In genomic region chrII:14489407-14489806, ce11 we compare ENCODE assay signal across 8 worm cellular contexts.
TF ChIP-seq lines count a peak whose summit lies in the region.

Gene vnut-1, plus strand, starts transcription at chrII:14489802.

TF ChIP-seq in whole organism, L1 larva, 84 proteins besides CTCF, POLR2A, EP300 and RAD21 (continues in another document):
- TF ChIP-seq mep-1 (tag; optimal IDR thresholded peaks at IDR 0.05; lab: Kevin White, UChicago): peak; percentile 54
- TF ChIP-seq nhr-19 (GFP tag; conservative IDR thresholded peaks at IDR 0.05; lab: Robert Waterston, UW): no peak
- TF ChIP-seq ceh-82 (tag; optimal IDR thresholded peaks at IDR 0.05; lab: Kevin White, UChicago): peak in 1 of 3 experiments; percentile 7
- no peak for TF ChIP-seq tlp-1 (tag; optimal IDR thresholded peaks at IDR 0.05; lab: Kevin White, UChicago)
- TF ChIP-seq blmp-1 (tag; optimal IDR thresholded peaks at IDR 0.05; lab: Kevin White, UChicago): peak; percentile 97
- no peak for TF ChIP-seq C34B4.2 (tag; optimal IDR thresholded peaks at IDR 0.05; lab: Kevin White, UChicago)
- TF ChIP-seq dpl-1 (GFP tag; optimal IDR thresholded peaks at IDR 0.05; lab: Kevin White, UChicago): peak in 2 of 3 experiments; percentile 10 to 27
- no peak for TF ChIP-seq pag-3 (tag; optimal IDR thresholded peaks at IDR 0.05; lab: Kevin White, UChicago; ENCODE audit: borderline replicate concordance, insufficient read depth)
- no peak for TF ChIP-seq nhr-76 (tag; optimal IDR thresholded peaks at IDR 0.05; lab: Kevin White, UChicago)
- TF ChIP-seq unc-86 (tag; optimal IDR thresholded peaks at IDR 0.05; lab: Kevin White, UChicago): no peak
- no peak for TF ChIP-seq skn-1 (tag; optimal IDR thresholded peaks at IDR 0.05; lab: Kevin White, UChicago)

TF ChIP-seq in whole organism, L2 larva, 48 proteins besides CTCF, POLR2A, EP300 and RAD21 (continues in another document):
- no peak for TF ChIP-seq peb-1 (tag; optimal IDR thresholded peaks at IDR 0.05; lab: Kevin White, UChicago)
- TF ChIP-seq sma-9 (GFP tag; optimal IDR thresholded peaks at IDR 0.05; lab: Kevin White, UChicago): peak; percentile 57
- no peak for TF ChIP-seq sma-9 (tag; optimal IDR thresholded peaks at IDR 0.05; lab: Kevin White, UChicago)
- peak; percentile 17 for TF ChIP-seq nhr-25 (tag; optimal IDR thresholded peaks at IDR 0.05; lab: Kevin White, UChicago)
- peak; percentile 30 for TF ChIP-seq lin-13 (GFP tag; optimal IDR thresholded peaks at IDR 0.05; lab: Kevin White, UChicago)
- peak; percentile 14 for TF ChIP-seq skn-1 (tag; optimal IDR thresholded peaks at IDR 0.05; lab: Kevin White, UChicago)
- TF ChIP-seq fos-1 (tag; optimal IDR thresholded peaks at IDR 0.05; lab: Kevin White, UChicago): peak; percentile 78
- TF ChIP-seq lin-11 (tag; optimal IDR thresholded peaks at IDR 0.05; lab: Kevin White, UChicago): no peak
- TF ChIP-seq nhr-129 (tag; optimal IDR thresholded peaks at IDR 0.05; lab: Kevin White, UChicago): no peak
- TF ChIP-seq lin-39 (tag; optimal IDR thresholded peaks at IDR 0.05; lab: Kevin White, UChicago): no peak
- TF ChIP-seq C34F6.9 (tag; optimal IDR thresholded peaks at IDR 0.05; lab: Kevin White, UChicago): peak; percentile 27
- peak; percentile 92 for TF ChIP-seq crh-2 (tag; optimal IDR thresholded peaks at IDR 0.05; lab: Kevin White, UChicago)

TF ChIP-seq in whole organism, L3 larva, 47 proteins besides CTCF, POLR2A, EP300 and RAD21 (continues in another document):
- peak; percentile 80 for TF ChIP-seq elt-2 (tag; optimal IDR thresholded peaks at IDR 0.05; lab: Kevin White, UChicago)
- TF ChIP-seq eor-1 (tag; optimal IDR thresholded peaks at IDR 0.05; lab: Kevin White, UChicago): no peak
- no peak for TF ChIP-seq fkh-2 (tag; optimal IDR thresholded peaks at IDR 0.05; lab: Kevin White, UChicago)
- peak; percentile 67 for TF ChIP-seq pqm-1 (tag; optimal IDR thresholded peaks at IDR 0.05; lab: Kevin White, UChicago)
- TF ChIP-seq nhr-43 (tag; optimal IDR thresholded peaks at IDR 0.05; lab: Kevin White, UChicago; ENCODE audit: poor library complexity, severe bottlenecking): peak; percentile 29
- TF ChIP-seq hmg-11 (tag; optimal IDR thresholded peaks at IDR 0.05; lab: Kevin White, UChicago): peak; percentile 38
- TF ChIP-seq nhr-25 (tag; optimal IDR thresholded peaks at IDR 0.05; lab: Kevin White, UChicago): peak; percentile 9
- peak; percentile 63 for TF ChIP-seq nhr-23 (tag; optimal IDR thresholded peaks at IDR 0.05; lab: Kevin White, UChicago)
- TF ChIP-seq nfya-1 (tag; optimal IDR thresholded peaks at IDR 0.05; lab: Kevin White, UChicago; ENCODE audit: insufficient read depth): peak; percentile 24
- TF ChIP-seq mdl-1 (tag; optimal IDR thresholded peaks at IDR 0.05; lab: Kevin White, UChicago): no peak
- TF ChIP-seq ama-1 (optimal IDR thresholded peaks at IDR 0.05; lab: Kevin White, UChicago): no peak

TF ChIP-seq in whole organism, L4 larva, 104 proteins besides CTCF, POLR2A, EP300 and RAD21 (continues in another document):
- TF ChIP-seq hlh-11 (tag; optimal IDR thresholded peaks at IDR 0.05; lab: Kevin White, UChicago) (peak; percentile 32), T26A8.4 (GFP tag; IDR thresholded peaks at IDR 0.05; lab: Robert Waterston, UW) (no peak), lin-13 (GFP tag; optimal IDR thresholded peaks at IDR 0.05; lab: Kevin White, UChicago) (no peak), lsy-2 (tag; optimal IDR thresholded peaks at IDR 0.05; lab: Kevin White, UChicago) (peak in 1 of 2 experiments; percentile 66), hif-1 (tag; optimal IDR thresholded peaks at IDR 0.05; lab: Kevin White, UChicago) (peak in 1 of 2 experiments; percentile 62), egl-27 (tag; optimal IDR thresholded peaks at IDR 0.05; lab: Kevin White, UChicago) (no peak), cey-2 (tag; optimal IDR thresholded peaks at IDR 0.05; lab: Kevin White, UChicago; ENCODE audit: borderline replicate concordance, insufficient read depth) (peak; percentile 68), pqm-1 (tag; optimal IDR thresholded peaks at IDR 0.05; lab: Kevin White, UChicago) (peak; percentile 79), mdl-1 (tag; optimal IDR thresholded peaks at IDR 0.05; lab: Kevin White, UChicago) (peak in 1 of 2 experiments; percentile 72), mep-1 (tag; optimal IDR thresholded peaks at IDR 0.05; lab: Kevin White, UChicago) (peak; percentile 66), nhr-102 (tag; optimal IDR thresholded peaks at IDR 0.05; lab: Kevin White, UChicago) (no peak)

TF ChIP-seq in whole organism, late embryonic, 69 proteins besides CTCF, POLR2A, EP300 and RAD21:
- TF ChIP-seq lim-6 (tag; optimal IDR thresholded peaks at IDR 0.05; lab: Kevin White, UChicago): no peak
- no peak for TF ChIP-seq mec-3 (tag; optimal IDR thresholded peaks at IDR 0.05; lab: Kevin White, UChicago; ENCODE audit: borderline replicate concordance)
- no peak for TF ChIP-seq nhr-11 (tag; optimal IDR thresholded peaks at IDR 0.05; lab: Kevin White, UChicago)
- TF ChIP-seq nfya-1 (tag; optimal IDR thresholded peaks at IDR 0.05; lab: Kevin White, UChicago): peak; percentile 4
- TF ChIP-seq dmd-4 (tag; optimal IDR thresholded peaks at IDR 0.05; lab: Kevin White, UChicago; ENCODE audit: borderline replicate concordance): no peak
- TF ChIP-seq ama-1 (optimal IDR thresholded peaks at IDR 0.05; lab: Kevin White, UChicago): no peak
TF ChIP-seq in whole organism, late embryonic: peak in this region for 1.

TF ChIP-seq in whole organism, midembryonic, 9 proteins besides CTCF, POLR2A, EP300 and RAD21:
- TF ChIP-seq klf-2 (GFP tag; conservative IDR thresholded peaks at IDR 0.05; lab: Robert Waterston, UW) (no peak), flt-1 (GFP tag; IDR thresholded peaks at IDR 0.05; lab: Robert Waterston, UW) (0 out of 2 replicates have a peak, but pooled peaks have one; percentile 24)

TF ChIP-seq in whole organism, mixed stage, embryonic, 35 proteins besides CTCF, POLR2A, EP300 and RAD21:
- no peak for TF ChIP-seq ceh-39 (tag; optimal IDR thresholded peaks at IDR 0.05; lab: Kevin White, UChicago)
- peak; percentile 58 for TF ChIP-seq blmp-1 (tag; optimal IDR thresholded peaks at IDR 0.05; lab: Kevin White, UChicago)
- TF ChIP-seq ces-1 (GFP tag; optimal IDR thresholded peaks at IDR 0.05; lab: Kevin White, UChicago): no peak
- TF ChIP-seq unc-62 (GFP tag; optimal IDR thresholded peaks at IDR 0.05; lab: Kevin White, UChicago): no peak

TF ChIP-seq in whole organism, young adult, 124 proteins besides CTCF, POLR2A, EP300 and RAD21:
- no peak for TF ChIP-seq cebp-2 (GFP tag; IDR thresholded peaks at IDR 0.05; lab: Robert Waterston, UW)
- peak; percentile 24 for TF ChIP-seq ztf-18 (tag; optimal IDR thresholded peaks at IDR 0.05; lab: Kevin White, UChicago)
- peak; percentile 72 for TF ChIP-seq nhr-80 (tag; optimal IDR thresholded peaks at IDR 0.05; lab: Kevin White, UChicago)
- peak; percentile 5 for TF ChIP-seq lin-40 (tag; optimal IDR thresholded peaks at IDR 0.05; lab: Kevin White, UChicago)
TF ChIP-seq in whole organism, young adult: peak in this region for 3.
